Worm (Caenorhabditis elegans): ENCODE data around the gene Y38F2AL.12.

ce11 chrIV:2320009-2320408 lies 3.6 kb downstream of the Y38F2AL.12 start:
- TF ChIP-seq ama-1 (optimal IDR thresholded peaks at IDR 0.05) (no peak), sea-1 (GFP tag; conservative IDR thresholded peaks at IDR 0.05) (no peak), flt-1 (GFP tag; IDR thresholded peaks at IDR 0.05) (no peak), ceh-36 (tag; optimal IDR thresholded peaks at IDR 0.05) (no peak)
